Worm (Caenorhabditis elegans): ENCODE data around the gene R07D5.2.
A peak's percentile ranks its signal among the peaks of the same experiment; 100 is the strongest.

R07D5.2 gene

DNA sequence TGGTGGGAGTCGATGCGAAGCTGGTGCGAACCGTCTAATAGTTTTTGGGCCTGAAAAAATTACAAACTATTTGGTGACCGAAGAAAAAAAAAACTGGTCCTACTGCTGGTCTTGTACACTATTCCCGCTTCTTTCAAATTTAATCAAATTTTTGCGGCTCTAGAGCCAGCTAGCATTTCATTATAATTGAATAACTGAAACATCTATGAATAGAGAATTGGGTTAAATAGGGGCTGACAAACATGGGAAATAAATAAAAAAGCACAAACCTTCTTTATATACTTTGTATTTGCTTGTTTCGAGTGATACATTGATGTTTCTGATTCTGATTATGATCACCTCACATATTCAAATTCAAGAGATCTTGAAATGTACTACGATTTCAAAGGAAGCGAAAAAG, 8.7 kb upstream of the R07D5.2 start:
- TF ChIP-seq ref-1 (GFP tag; conservative IDR thresholded peaks at IDR 0.05), result no peak
- TF ChIP-seq med-1 (GFP tag; optimal IDR thresholded peaks at IDR 0.05; ENCODE audit: insufficient read depth), result no peak
- TF ChIP-seq cog-1 (tag; optimal IDR thresholded peaks at IDR 0.05), result no peak
- no peak for TF ChIP-seq klf-2 (GFP tag; conservative IDR thresholded peaks at IDR 0.05)
- TF ChIP-seq T22C8.4 (GFP tag; IDR thresholded peaks at IDR 0.05), result no peak
- no peak for TF ChIP-seq ztf-23 (GFP tag; IDR thresholded peaks at IDR 0.05)
- no peak for TF ChIP-seq tab-1 (GFP tag; IDR thresholded peaks at IDR 0.05)
- TF ChIP-seq ztf-29 (GFP tag; IDR thresholded peaks at IDR 0.05), result no peak
- no peak for TF ChIP-seq flt-1 (GFP tag; IDR thresholded peaks at IDR 0.05)

DNA sequence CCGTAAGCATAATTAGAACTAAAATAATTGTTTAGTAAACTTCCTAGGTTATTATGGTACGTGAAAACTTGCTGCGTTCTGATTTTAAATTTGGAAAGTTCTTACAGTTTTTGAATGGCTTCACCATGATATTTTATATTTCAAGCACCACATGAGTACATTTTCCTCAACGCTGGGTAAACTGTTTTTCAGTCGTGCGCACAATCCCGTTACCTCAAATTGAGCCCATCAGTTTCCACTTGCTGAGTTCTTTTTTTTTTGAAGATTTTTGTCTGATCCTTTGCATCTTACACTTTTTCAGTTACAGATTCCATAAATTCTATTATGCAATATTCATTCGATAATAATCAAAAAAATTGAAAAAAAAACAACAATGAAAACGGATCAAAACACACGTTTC, 4.1 kb upstream of the R07D5.2 start:
- TF ChIP-seq flt-1 (GFP tag; IDR thresholded peaks at IDR 0.05) (no peak), cog-1 (tag; optimal IDR thresholded peaks at IDR 0.05) (no peak), klf-2 (GFP tag; conservative IDR thresholded peaks at IDR 0.05) (no peak), ref-1 (GFP tag; conservative IDR thresholded peaks at IDR 0.05) (no peak), med-1 (GFP tag; optimal IDR thresholded peaks at IDR 0.05; ENCODE audit: insufficient read depth) (no peak), T22C8.4 (GFP tag; IDR thresholded peaks at IDR 0.05) (no peak), ztf-29 (GFP tag; IDR thresholded peaks at IDR 0.05) (no peak), tab-1 (GFP tag; IDR thresholded peaks at IDR 0.05) (no peak), ztf-23 (GFP tag; IDR thresholded peaks at IDR 0.05) (no peak)

DNA sequence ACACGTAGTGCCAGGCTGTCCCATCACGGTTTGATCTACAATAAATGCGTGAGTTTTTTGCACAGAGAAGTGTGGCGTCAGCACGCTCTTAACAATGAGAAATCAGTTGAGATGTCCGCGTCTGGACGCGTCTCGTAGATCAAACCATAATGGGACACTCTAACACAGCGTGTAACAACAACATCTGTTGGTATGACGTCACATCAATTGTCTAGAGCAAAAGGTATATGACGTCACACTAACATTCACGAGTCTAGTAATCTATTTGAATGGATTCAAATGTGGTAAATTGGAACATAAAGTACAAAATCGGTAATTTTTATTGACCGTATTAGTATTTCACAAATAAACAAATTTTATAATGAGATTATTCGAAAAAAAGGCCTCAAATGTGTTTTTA, 666 bp downstream of the R07D5.2 start:
- TF ChIP-seq tab-1 (GFP tag; IDR thresholded peaks at IDR 0.05), result no peak
- no peak for TF ChIP-seq ztf-23 (GFP tag; IDR thresholded peaks at IDR 0.05)
- no peak for TF ChIP-seq med-1 (GFP tag; optimal IDR thresholded peaks at IDR 0.05; ENCODE audit: insufficient read depth)
- no peak for TF ChIP-seq cog-1 (tag; optimal IDR thresholded peaks at IDR 0.05)
- TF ChIP-seq flt-1 (GFP tag; IDR thresholded peaks at IDR 0.05), result no peak
- no peak for TF ChIP-seq ref-1 (GFP tag; conservative IDR thresholded peaks at IDR 0.05)
- no peak for TF ChIP-seq klf-2 (GFP tag; conservative IDR thresholded peaks at IDR 0.05)
- TF ChIP-seq T22C8.4 (GFP tag; IDR thresholded peaks at IDR 0.05), result no peak
- no peak for TF ChIP-seq ztf-29 (GFP tag; IDR thresholded peaks at IDR 0.05)

DNA sequence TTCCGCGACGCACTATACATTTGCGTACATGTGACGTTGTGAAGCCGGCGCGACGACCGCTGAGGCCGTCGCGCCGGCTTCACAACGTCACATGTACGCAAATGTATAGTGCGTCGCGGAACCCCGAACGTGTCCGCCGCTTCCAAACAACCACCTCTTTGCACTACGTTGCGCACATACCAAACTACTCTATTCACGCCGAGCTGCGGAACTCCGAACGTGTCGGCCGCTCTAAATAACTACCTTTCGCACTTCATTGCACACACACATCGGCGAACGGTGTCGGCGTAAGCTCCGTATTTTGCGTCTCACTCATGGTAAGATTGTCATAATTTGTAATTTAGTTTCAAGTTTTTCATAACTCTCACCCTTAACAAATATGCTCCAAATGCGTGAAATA, 4.2 kb downstream of the R07D5.2 start:
- TF ChIP-seq cog-1 (tag; optimal IDR thresholded peaks at IDR 0.05) (no peak), flt-1 (GFP tag; IDR thresholded peaks at IDR 0.05) (no peak), klf-2 (GFP tag; conservative IDR thresholded peaks at IDR 0.05) (no peak), T22C8.4 (GFP tag; IDR thresholded peaks at IDR 0.05) (no peak), ztf-23 (GFP tag; IDR thresholded peaks at IDR 0.05) (no peak), med-1 (GFP tag; optimal IDR thresholded peaks at IDR 0.05; ENCODE audit: insufficient read depth) (no peak), ref-1 (GFP tag; conservative IDR thresholded peaks at IDR 0.05) (no peak), ztf-29 (GFP tag; IDR thresholded peaks at IDR 0.05) (no peak), tab-1 (GFP tag; IDR thresholded peaks at IDR 0.05) (no peak)

DNA sequence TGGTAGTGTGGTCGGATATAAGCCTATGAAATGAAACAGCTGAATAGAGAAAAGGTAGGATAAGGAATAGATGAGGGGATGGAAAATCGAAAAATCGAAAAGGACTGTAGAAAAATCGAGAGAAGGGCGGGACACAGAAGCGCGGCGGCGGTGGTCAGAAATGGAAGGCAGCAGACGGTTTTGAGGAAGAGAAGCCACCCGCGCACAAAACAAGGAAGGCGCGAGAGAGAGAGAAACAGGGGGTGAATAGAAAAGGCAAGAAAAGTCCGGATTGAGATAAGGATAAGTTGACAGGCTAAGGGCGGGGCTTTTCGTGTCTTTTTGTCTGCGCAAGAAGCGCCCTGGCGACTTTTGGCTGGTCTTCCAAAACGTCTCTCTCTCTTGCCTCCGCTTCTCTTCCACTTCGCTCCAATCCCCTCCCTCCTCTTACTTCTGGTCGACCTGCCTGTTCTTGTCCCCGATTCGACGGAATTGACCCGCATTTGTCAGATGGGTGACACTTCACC, 8.6 kb downstream of the R07D5.2 start, which contains the start of gene mlt-9:
mlt-9 (minus strand) TSS at position 51 of the 506 bp plus-strand sequence.
- TF ChIP-seq klf-2 (GFP tag; conservative IDR thresholded peaks at IDR 0.05) (0 out of 2 replicates have a peak, but pooled peaks have one; percentile 6), ztf-23 (GFP tag; IDR thresholded peaks at IDR 0.05) (no peak)

DNA sequence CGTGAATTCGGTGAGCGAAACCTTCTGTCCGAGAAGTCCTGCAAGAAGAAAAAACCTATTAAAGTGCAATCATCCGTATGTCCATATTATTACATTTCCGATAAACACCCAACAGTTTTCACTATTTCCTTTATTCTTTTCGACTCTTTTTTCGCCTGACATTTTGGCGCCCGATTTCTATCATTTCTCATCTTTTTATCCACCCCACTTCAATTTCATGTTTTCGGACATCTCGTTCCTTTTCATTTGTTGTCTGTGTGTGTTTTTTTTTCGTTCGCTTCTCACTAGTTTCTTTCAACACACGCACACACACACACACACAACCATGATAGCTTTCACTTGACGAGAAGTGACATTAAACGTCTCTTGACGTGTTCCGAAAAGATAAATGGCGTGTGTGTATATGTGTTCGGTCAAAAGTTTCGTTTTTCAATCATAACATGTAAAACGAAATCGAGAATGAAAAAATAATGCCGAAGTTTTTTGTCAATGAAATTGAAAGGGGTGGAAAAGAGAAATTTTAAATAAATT, 11.4 kb downstream of the R07D5.2 start:
- TF ChIP-seq T22C8.4 (GFP tag; IDR thresholded peaks at IDR 0.05) (no peak), ztf-23 (GFP tag; IDR thresholded peaks at IDR 0.05) (no peak), ztf-29 (GFP tag; IDR thresholded peaks at IDR 0.05) (no peak), ref-1 (GFP tag; conservative IDR thresholded peaks at IDR 0.05) (no peak), cog-1 (tag; optimal IDR thresholded peaks at IDR 0.05) (no peak), flt-1 (GFP tag; IDR thresholded peaks at IDR 0.05) (no peak), tab-1 (GFP tag; IDR thresholded peaks at IDR 0.05) (no peak), med-1 (GFP tag; optimal IDR thresholded peaks at IDR 0.05; ENCODE audit: insufficient read depth) (no peak), klf-2 (GFP tag; conservative IDR thresholded peaks at IDR 0.05) (no peak)

DNA sequence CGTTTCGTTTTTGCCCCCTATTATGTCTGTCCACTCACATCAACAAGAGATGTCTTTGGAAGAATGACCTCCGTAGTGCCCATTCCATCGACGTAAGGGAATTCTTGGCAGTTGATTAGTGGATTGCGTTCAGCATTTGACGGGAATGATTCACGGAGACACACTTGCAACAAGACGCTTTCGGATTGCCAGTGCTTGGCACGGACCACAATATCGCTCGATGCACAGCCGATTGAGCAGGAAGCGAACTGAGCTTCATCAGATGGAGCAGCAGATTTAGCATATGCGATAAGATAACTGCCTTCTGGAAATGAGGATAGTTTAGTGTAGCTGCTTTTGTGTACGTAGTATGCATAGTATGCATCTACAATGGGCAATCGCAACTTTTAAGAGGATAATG, 12.9 kb downstream of the R07D5.2 start:
- no peak for TF ChIP-seq tab-1 (GFP tag; IDR thresholded peaks at IDR 0.05)
- no peak for TF ChIP-seq med-1 (GFP tag; optimal IDR thresholded peaks at IDR 0.05; ENCODE audit: insufficient read depth)
- no peak for TF ChIP-seq klf-2 (GFP tag; conservative IDR thresholded peaks at IDR 0.05)

DNA sequence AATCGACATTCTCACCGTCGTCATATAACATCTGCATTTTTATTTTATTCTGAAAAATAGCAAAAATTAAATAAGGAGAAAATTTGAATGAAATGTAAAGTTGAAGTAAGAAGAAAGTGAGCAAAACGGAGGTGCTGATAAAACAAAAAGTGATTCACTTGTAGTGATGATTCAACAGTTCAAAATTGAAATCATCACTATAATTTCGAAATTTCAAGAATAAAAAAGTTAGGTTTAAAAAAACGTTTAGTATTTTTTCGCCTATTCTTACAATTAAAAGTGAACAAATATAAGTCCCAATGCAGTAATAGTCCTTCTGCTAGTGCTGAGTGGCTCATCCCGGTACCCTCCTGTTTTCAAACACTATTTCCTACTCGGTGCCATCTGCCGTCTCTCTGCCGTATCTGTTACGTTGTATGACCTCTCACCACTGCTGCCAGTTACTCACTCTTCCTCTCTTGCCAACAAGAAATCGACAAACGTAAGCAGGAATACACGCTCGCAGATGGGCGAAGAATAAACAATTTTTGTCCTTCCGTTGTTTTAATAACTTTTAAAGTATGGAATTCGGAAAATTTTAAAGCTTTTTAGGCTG, 15.9 kb downstream of the R07D5.2 start, which contains the start of gene dhhc-1:
dhhc-1 (minus strand) TSS at position 51 of the 595 bp plus-strand sequence.
- TF ChIP-seq flt-1 (GFP tag; IDR thresholded peaks at IDR 0.05) (0 out of 2 replicates have a peak, but pooled peaks have one; percentile 12), ztf-29 (GFP tag; IDR thresholded peaks at IDR 0.05) (no peak), T22C8.4 (GFP tag; IDR thresholded peaks at IDR 0.05) (no peak), med-1 (GFP tag; optimal IDR thresholded peaks at IDR 0.05; ENCODE audit: insufficient read depth) (no peak), ref-1 (GFP tag; conservative IDR thresholded peaks at IDR 0.05) (no peak), tab-1 (GFP tag; IDR thresholded peaks at IDR 0.05) (0 out of 2 replicates have a peak, but pooled peaks have one; percentile 45), cog-1 (tag; optimal IDR thresholded peaks at IDR 0.05) (peak; percentile 3), ztf-23 (GFP tag; IDR thresholded peaks at IDR 0.05) (0 out of 2 replicates have a peak, but pooled peaks have one; percentile 26), klf-2 (GFP tag; conservative IDR thresholded peaks at IDR 0.05) (no peak)

DNA sequence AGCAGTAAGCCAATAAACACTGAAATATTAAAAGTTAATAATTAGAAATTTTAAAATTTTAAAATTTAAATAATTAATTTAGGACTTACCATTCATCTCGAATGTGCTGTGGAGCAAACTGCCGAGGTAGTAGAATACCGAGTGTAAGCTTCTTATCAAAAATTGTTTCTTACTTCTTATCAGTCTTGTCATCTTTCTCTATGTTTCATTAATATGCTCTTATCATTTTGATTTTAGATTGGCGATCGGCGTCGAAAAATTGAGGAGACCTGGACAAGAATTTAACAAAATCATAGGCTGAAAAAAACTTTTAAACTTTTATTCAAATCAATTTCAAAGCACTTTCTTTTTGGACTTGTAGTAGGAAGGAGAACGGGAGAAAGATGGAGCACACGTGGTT, 18.7 kb downstream of the R07D5.2 start, which contains the start of gene F09B12.3:
F09B12.3 (minus strand) TSS at position 192 of the 400 bp plus-strand sequence.
- TF ChIP-seq cog-1 (tag; optimal IDR thresholded peaks at IDR 0.05) (no peak), med-1 (GFP tag; optimal IDR thresholded peaks at IDR 0.05; ENCODE audit: insufficient read depth) (no peak), ztf-29 (GFP tag; IDR thresholded peaks at IDR 0.05) (no peak), ztf-23 (GFP tag; IDR thresholded peaks at IDR 0.05) (no peak), T22C8.4 (GFP tag; IDR thresholded peaks at IDR 0.05) (no peak), ref-1 (GFP tag; conservative IDR thresholded peaks at IDR 0.05) (no peak), klf-2 (GFP tag; conservative IDR thresholded peaks at IDR 0.05) (no peak), flt-1 (GFP tag; IDR thresholded peaks at IDR 0.05) (no peak), tab-1 (GFP tag; IDR thresholded peaks at IDR 0.05) (no peak)
